Fruit fly (Drosophila melanogaster): ENCODE measurements around the gene CG9550.

CG9550 gene

DNA sequence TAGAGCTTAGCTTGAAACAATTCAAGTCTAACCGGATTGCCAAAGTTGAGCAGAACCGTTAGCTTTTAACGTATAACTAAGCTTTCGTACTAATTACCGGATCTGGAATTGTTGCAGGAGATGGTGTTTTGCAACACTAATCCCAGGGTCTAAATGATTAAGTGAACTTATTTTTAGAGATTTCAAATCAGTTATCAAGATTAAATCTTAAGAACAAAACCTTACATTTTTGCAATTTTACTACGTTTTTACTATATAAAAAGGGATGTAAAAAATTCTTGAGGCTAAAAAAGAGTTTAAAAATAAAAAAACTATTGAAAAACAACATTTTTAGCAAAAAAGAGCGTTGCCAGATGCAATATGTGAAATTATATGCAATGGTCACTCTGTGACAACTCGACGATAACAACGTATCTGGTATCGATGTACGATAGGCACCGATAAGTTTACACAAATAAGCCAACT lies 8.1 kb upstream of the CG9550 start, which contains the start of the genes KFase and epsilonCOP:
Gene KFase, minus strand, starts transcription at position 81 of the 465 bp plus-strand sequence.
Gene epsilonCOP, plus strand, starts transcription at position 415 of the 465 bp plus-strand sequence.
- TF ChIP-seq dmrt93B (GFP tag; optimal IDR thresholded peaks at IDR 0.05) (no peak), Mio (GFP tag; optimal IDR thresholded peaks at IDR 0.05) (no peak), Rel (GFP tag; optimal IDR thresholded peaks at IDR 0.05) (no peak), Rel (tag; optimal IDR thresholded peaks at IDR 0.05) (peak; percentile 67), tai (GFP tag; optimal IDR thresholded peaks at IDR 0.05) (no peak), dl (GFP tag; optimal IDR thresholded peaks at IDR 0.05; ENCODE audit: insufficient read depth in 1 of 2, partially characterized antibody in 2 of 2) (no peak), GATAd (GFP tag; optimal IDR thresholded peaks at IDR 0.05) (no peak), CrebA (GFP tag; optimal IDR thresholded peaks at IDR 0.05; ENCODE audit: borderline replicate concordance) (no peak), rgr (GFP tag; optimal IDR thresholded peaks at IDR 0.05) (peak; percentile 51), dsf (GFP tag; optimal IDR thresholded peaks at IDR 0.05; ENCODE audit: borderline replicate concordance) (peak; percentile 49), Abd-B (GFP tag; optimal IDR thresholded peaks at IDR 0.05) (no peak), Sp1 (GFP tag; optimal IDR thresholded peaks at IDR 0.05) (peak; percentile 41), fru (GFP tag; optimal IDR thresholded peaks at IDR 0.05) (no peak), CG32264 (GFP tag; optimal IDR thresholded peaks at IDR 0.05) (no peak), lola (GFP tag; optimal IDR thresholded peaks at IDR 0.05) (no peak), CG9705 (GFP tag; optimal IDR thresholded peaks at IDR 0.05) (peak; percentile 28), Hr78 (GFP tag; optimal IDR thresholded peaks at IDR 0.05) (no peak), Dfd (GFP tag; optimal IDR thresholded peaks at IDR 0.05) (no peak), Dif (GFP tag; optimal IDR thresholded peaks at IDR 0.05; ENCODE audit: partially characterized antibody) (no peak), sage (GFP tag; optimal IDR thresholded peaks at IDR 0.05) (no peak), h (GFP tag; optimal IDR thresholded peaks at IDR 0.05) (peak; percentile 68), Myc (optimal IDR thresholded peaks at IDR 0.05) (no peak), ey (GFP tag; optimal IDR thresholded peaks at IDR 0.05) (peak; percentile 48), Jra (GFP tag; optimal IDR thresholded peaks at IDR 0.05) (peak; percentile 75), N (GFP tag; optimal IDR thresholded peaks at IDR 0.05) (no peak), HLH106 (tag; optimal IDR thresholded peaks at IDR 0.05) (peak; percentile 51), foxo (GFP tag; optimal IDR thresholded peaks at IDR 0.05) (peak in 1 of 2 experiments; percentile 47), br (GFP tag; optimal IDR thresholded peaks at IDR 0.05) (peak; percentile 28), jim (GFP tag; optimal IDR thresholded peaks at IDR 0.05) (no peak), Vsx2 (GFP tag; optimal IDR thresholded peaks at IDR 0.05; ENCODE audit: partially characterized antibody) (no peak), woc (GFP tag; optimal IDR thresholded peaks at IDR 0.05) (no peak), psq (GFP tag; optimal IDR thresholded peaks at IDR 0.05) (peak; percentile 36), sv (GFP tag; optimal IDR thresholded peaks at IDR 0.05) (peak; percentile 40), usp (GFP tag; optimal IDR thresholded peaks at IDR 0.05) (no peak), Hr83 (GFP tag; optimal IDR thresholded peaks at IDR 0.05; ENCODE audit: poor library complexity, severe bottlenecking) (peak; percentile 75), brk (GFP tag; optimal IDR thresholded peaks at IDR 0.05) (no peak), OdsH (GFP tag; optimal IDR thresholded peaks at IDR 0.05) (peak; percentile 55), Hnf4 (GFP tag; optimal IDR thresholded peaks at IDR 0.05) (peak; percentile 83), pan (optimal IDR thresholded peaks at IDR 0.05) (no peak)

DNA sequence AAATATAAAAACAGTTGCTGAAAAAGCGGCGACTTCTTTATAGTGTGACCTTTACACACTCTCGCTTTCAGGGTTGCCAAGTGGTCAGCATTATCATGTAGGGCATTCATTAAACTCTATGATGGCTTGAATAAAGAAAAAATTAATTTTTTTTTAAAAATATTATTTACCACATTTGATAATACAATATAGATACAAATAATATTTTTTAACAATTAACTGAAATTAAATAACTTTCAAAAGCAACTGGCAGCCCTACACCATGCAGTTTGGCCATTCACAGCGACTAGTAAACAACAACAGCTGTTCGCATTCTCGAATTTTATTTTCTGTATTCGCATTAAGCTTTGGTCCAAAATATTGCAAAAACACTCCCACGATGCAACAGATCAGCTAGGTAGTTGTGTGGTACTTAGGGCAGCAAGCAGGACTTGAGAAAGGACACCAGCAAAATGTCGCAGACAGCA lies 6.0 kb upstream of the CG9550 start, which contains the start of the genes Phf5a and CG31638:
Gene Phf5a, minus strand, starts transcription at position 61 of the 467 bp plus-strand sequence.
Gene CG31638, plus strand, starts transcription at position 279 of the 467 bp plus-strand sequence.
- peak; percentile 93 for TF ChIP-seq Sp1 (GFP tag; optimal IDR thresholded peaks at IDR 0.05)
- peak; percentile 67 for TF ChIP-seq sv (GFP tag; optimal IDR thresholded peaks at IDR 0.05)
- TF ChIP-seq fru (GFP tag; optimal IDR thresholded peaks at IDR 0.05), result no peak
- peak; percentile 85 for TF ChIP-seq br (GFP tag; optimal IDR thresholded peaks at IDR 0.05)
- TF ChIP-seq OdsH (GFP tag; optimal IDR thresholded peaks at IDR 0.05), result peak; percentile 92
- peak in 1 of 2 experiments; percentile 70 for TF ChIP-seq foxo (GFP tag; optimal IDR thresholded peaks at IDR 0.05)
- peak; percentile 77 for TF ChIP-seq dsf (GFP tag; optimal IDR thresholded peaks at IDR 0.05; ENCODE audit: borderline replicate concordance)
- no peak for TF ChIP-seq CrebA (GFP tag; optimal IDR thresholded peaks at IDR 0.05; ENCODE audit: borderline replicate concordance)
- peak; percentile 75 for TF ChIP-seq psq (GFP tag; optimal IDR thresholded peaks at IDR 0.05)
- peak; percentile 87 for TF ChIP-seq ey (GFP tag; optimal IDR thresholded peaks at IDR 0.05)
- peak; percentile 43 for TF ChIP-seq h (GFP tag; optimal IDR thresholded peaks at IDR 0.05)
- no peak for TF ChIP-seq Hr78 (GFP tag; optimal IDR thresholded peaks at IDR 0.05)
- TF ChIP-seq N (GFP tag; optimal IDR thresholded peaks at IDR 0.05), result no peak
- TF ChIP-seq usp (GFP tag; optimal IDR thresholded peaks at IDR 0.05), result no peak
- TF ChIP-seq dmrt93B (GFP tag; optimal IDR thresholded peaks at IDR 0.05), result peak; percentile 89
- TF ChIP-seq lola (GFP tag; optimal IDR thresholded peaks at IDR 0.05), result no peak
- TF ChIP-seq pan (optimal IDR thresholded peaks at IDR 0.05), result no peak
- TF ChIP-seq Dif (GFP tag; optimal IDR thresholded peaks at IDR 0.05; ENCODE audit: partially characterized antibody), result no peak
- TF ChIP-seq Abd-B (GFP tag; optimal IDR thresholded peaks at IDR 0.05), result no peak
- TF ChIP-seq dl (GFP tag; optimal IDR thresholded peaks at IDR 0.05; ENCODE audit: insufficient read depth in 1 of 2, partially characterized antibody in 2 of 2), result no peak
- TF ChIP-seq HLH106 (tag; optimal IDR thresholded peaks at IDR 0.05), result peak; percentile 96
- no peak for TF ChIP-seq Rel (GFP tag; optimal IDR thresholded peaks at IDR 0.05)
- TF ChIP-seq Rel (tag; optimal IDR thresholded peaks at IDR 0.05), result peak; percentile 41
- peak; percentile 76 for TF ChIP-seq GATAd (GFP tag; optimal IDR thresholded peaks at IDR 0.05)
- TF ChIP-seq Hnf4 (GFP tag; optimal IDR thresholded peaks at IDR 0.05), result no peak
- peak; percentile 86 for TF ChIP-seq CG9705 (GFP tag; optimal IDR thresholded peaks at IDR 0.05)
- TF ChIP-seq jim (GFP tag; optimal IDR thresholded peaks at IDR 0.05), result no peak
- no peak for TF ChIP-seq woc (GFP tag; optimal IDR thresholded peaks at IDR 0.05)
- peak; percentile 7 for TF ChIP-seq Mio (GFP tag; optimal IDR thresholded peaks at IDR 0.05)
- TF ChIP-seq Myc (optimal IDR thresholded peaks at IDR 0.05), result no peak
- no peak for TF ChIP-seq brk (GFP tag; optimal IDR thresholded peaks at IDR 0.05)
- no peak for TF ChIP-seq tai (GFP tag; optimal IDR thresholded peaks at IDR 0.05)
- TF ChIP-seq rgr (GFP tag; optimal IDR thresholded peaks at IDR 0.05), result peak; percentile 80
- TF ChIP-seq CG32264 (GFP tag; optimal IDR thresholded peaks at IDR 0.05), result no peak
- TF ChIP-seq Jra (GFP tag; optimal IDR thresholded peaks at IDR 0.05), result peak; percentile 79
- no peak for TF ChIP-seq Hr83 (GFP tag; optimal IDR thresholded peaks at IDR 0.05; ENCODE audit: poor library complexity, severe bottlenecking)
- no peak for TF ChIP-seq Dfd (GFP tag; optimal IDR thresholded peaks at IDR 0.05)
- TF ChIP-seq Vsx2 (GFP tag; optimal IDR thresholded peaks at IDR 0.05; ENCODE audit: partially characterized antibody), result no peak
